Worm (Caenorhabditis elegans): ENCODE results near the gene C16B8.3.
A peak's percentile ranks its signal among the peaks of the same experiment; 100 is the strongest.

C16B8.3 gene

DNA sequence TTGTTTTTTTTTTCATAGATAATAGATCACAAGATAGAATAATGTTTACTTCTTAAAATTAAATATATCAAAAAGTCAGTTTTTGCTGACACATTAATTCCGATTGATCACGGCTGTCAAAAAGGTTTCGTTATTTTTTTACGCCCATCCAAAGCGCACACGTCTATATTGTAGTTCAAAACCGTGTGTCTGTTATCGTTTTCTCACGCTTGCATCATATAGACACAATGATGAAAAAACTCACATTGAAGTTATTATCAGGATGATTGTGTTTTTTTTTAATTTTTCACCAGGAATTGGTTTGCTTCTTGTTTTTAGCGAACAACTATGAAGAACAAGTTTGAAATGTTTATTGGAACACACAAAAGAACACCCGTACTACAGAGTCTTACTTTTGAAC is 39.3 kb upstream of the C16B8.3 start (continued):
- TF ChIP-seq lin-14 (GFP tag; optimal IDR thresholded peaks at IDR 0.05) (peak; percentile 44), sptf-1 (tag; optimal IDR thresholded peaks at IDR 0.05) (no peak), lir-3 (tag; optimal IDR thresholded peaks at IDR 0.05; ENCODE audit: poor library complexity) (no peak), elt-2 (tag; optimal IDR thresholded peaks at IDR 0.05) (peak; percentile 95), unc-98 (GFP tag; IDR thresholded peaks at IDR 0.05) (no peak), C34B4.2 (tag; optimal IDR thresholded peaks at IDR 0.05) (no peak), hlh-17 (GFP tag; optimal IDR thresholded peaks at IDR 0.05; ENCODE audit: borderline replicate concordance) (no peak), mef-2 (tag; optimal IDR thresholded peaks at IDR 0.05) (no peak), nhr-28 (tag; optimal IDR thresholded peaks at IDR 0.05) (no peak)

DNA sequence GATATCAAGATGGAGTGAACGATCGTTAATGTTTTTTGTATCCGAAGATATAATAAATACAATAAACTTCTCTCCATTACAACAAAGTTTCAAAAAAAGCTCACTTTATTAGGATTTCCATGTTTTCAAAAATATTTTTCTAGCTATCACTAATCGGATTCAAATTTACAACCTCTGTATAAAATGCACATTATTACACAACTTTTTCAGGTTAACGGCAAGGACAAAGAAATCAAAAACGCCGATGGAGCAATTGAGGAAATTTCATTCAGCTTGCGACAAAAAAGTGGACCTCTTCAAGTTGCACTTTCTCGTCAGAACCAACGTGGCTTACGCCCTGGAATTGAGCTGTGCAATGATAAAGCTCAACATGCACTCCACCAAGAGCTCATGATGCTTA is 38.5 kb upstream of the C16B8.3 start:
- no peak for TF ChIP-seq unc-98 (GFP tag; IDR thresholded peaks at IDR 0.05)
- TF ChIP-seq lsy-2 (tag; optimal IDR thresholded peaks at IDR 0.05) = no peak
- TF ChIP-seq lir-3 (tag; optimal IDR thresholded peaks at IDR 0.05; ENCODE audit: poor library complexity) = no peak
- TF ChIP-seq pag-3 (tag; optimal IDR thresholded peaks at IDR 0.05; ENCODE audit: borderline replicate concordance, insufficient read depth) = no peak
- no peak for TF ChIP-seq swsn-7 (tag; optimal IDR thresholded peaks at IDR 0.05)
- no peak for TF ChIP-seq sup-37 (GFP tag; optimal IDR thresholded peaks at IDR 0.05)
- TF ChIP-seq Y116A8C.19 (tag; optimal IDR thresholded peaks at IDR 0.05; ENCODE audit: borderline replicate concordance) = no peak
- TF ChIP-seq irx-1 (tag; optimal IDR thresholded peaks at IDR 0.05) = no peak
- TF ChIP-seq hpl-2 (GFP tag; optimal IDR thresholded peaks at IDR 0.05) = no peak
- no peak for TF ChIP-seq tlp-1 (tag; optimal IDR thresholded peaks at IDR 0.05)
- no peak for TF ChIP-seq isw-1 (GFP tag; IDR thresholded peaks at IDR 0.05)

- TF ChIP-seq nhr-71 (tag; optimal IDR thresholded peaks at IDR 0.05) (peak; percentile 24), tbx-2 (tag; optimal IDR thresholded peaks at IDR 0.05) (no peak), lin-14 (GFP tag; optimal IDR thresholded peaks at IDR 0.05) (peak; percentile 3), lir-3 (tag; optimal IDR thresholded peaks at IDR 0.05; ENCODE audit: poor library complexity) (peak; percentile 4), elt-3 (tag; optimal IDR thresholded peaks at IDR 0.05) (no peak), ceh-63 (GFP tag; optimal IDR thresholded peaks at IDR 0.05) (no peak), nhr-47 (tag; optimal IDR thresholded peaks at IDR 0.05) (peak; percentile 3)
Observed at ce11 chrX:4005014-4005413, 36.6 kb upstream of the C16B8.3 start, which contains the start of gene R02E12.4. R02E12.4 (plus strand) TSS chrX:4005314.

ce11 chrX:4003220-4003619 is 34.8 kb upstream of the C16B8.3 start, which contains the start of gene R02E12.12:
R02E12.12 (plus strand) TSS chrX:4003520.
- TF ChIP-seq nhr-19 (GFP tag; conservative IDR thresholded peaks at IDR 0.05) (no peak), nhr-71 (tag; optimal IDR thresholded peaks at IDR 0.05) (no peak), mab-9 (GFP tag; IDR thresholded peaks at IDR 0.05) (no peak), tbx-2 (tag; optimal IDR thresholded peaks at IDR 0.05) (no peak), lin-13 (GFP tag; optimal IDR thresholded peaks at IDR 0.05) (no peak), jun-1 (tag; optimal IDR thresholded peaks at IDR 0.05) (no peak), lin-14 (GFP tag; optimal IDR thresholded peaks at IDR 0.05) (no peak), efl-1 (optimal IDR thresholded peaks at IDR 0.05) (no peak), efl-1 (GFP tag; optimal IDR thresholded peaks at IDR 0.05 in 1 of 2) (no peak), skn-1 (tag; optimal IDR thresholded peaks at IDR 0.05) (no peak), xbp-1 (tag; optimal IDR thresholded peaks at IDR 0.05) (no peak), pag-3 (tag; optimal IDR thresholded peaks at IDR 0.05; ENCODE audit: borderline replicate concordance, insufficient read depth) (no peak), sptf-1 (tag; optimal IDR thresholded peaks at IDR 0.05) (no peak), fkh-4 (tag; optimal IDR thresholded peaks at IDR 0.05; ENCODE audit: borderline replicate concordance) (no peak), unc-86 (tag; optimal IDR thresholded peaks at IDR 0.05) (no peak), lin-39 (tag; optimal IDR thresholded peaks at IDR 0.05) (no peak), dsc-1 (tag; optimal IDR thresholded peaks at IDR 0.05) (no peak), hlh-4 (tag; optimal IDR thresholded peaks at IDR 0.05) (no peak), unc-62 (GFP tag; optimal IDR thresholded peaks at IDR 0.05) (no peak), elt-2 (tag; optimal IDR thresholded peaks at IDR 0.05) (no peak)
